Worm (Caenorhabditis elegans) whole organism, L3 larva: ENCODE data around the gene B0302.2.

ENCODE experiments used
- R02D3.7 ChIP-seq: fragments of 150-350 bp; optimal IDR thresholded peaks from 2 replicates; lab custom pipeline; 2014; ENCODE audit warnings: missing biosample characterization, missing genetic modification characterization
- ceh-82 ChIP-seq: fragments of 150-350 bp; optimal IDR thresholded peaks from 2 replicates; lab custom pipeline; 2014; ENCODE audit warnings: missing biosample characterization, missing genetic modification characterization
- ceh-9 ChIP-seq: sonication (generic microtip); optimal IDR thresholded peaks from 2 replicates; lab custom pipeline; 2018; ENCODE audit warnings: missing biosample characterization, missing genetic modification characterization
- egl-27 ChIP-seq: sonication (generic microtip); optimal IDR thresholded peaks from 4 replicates; lab custom pipeline; 2017; ENCODE audit warnings: missing biosample characterization, missing genetic modification reagents, missing genetic modification characterization
- mdl-1 ChIP-seq: fragments of 150-350 bp; optimal IDR thresholded peaks from 2 replicates; lab custom pipeline; 2014; ENCODE audit warnings: missing biosample characterization, missing genetic modification characterization
- nfya-1 ChIP-seq: sonication (generic microtip); optimal IDR thresholded peaks from 2 replicates; lab custom pipeline; 2017; ENCODE audit warnings: missing genetic modification characterization, mild to moderate bottlenecking, missing compliant biosample characterization, antibody characterized with exemption, moderate library complexity; ENCODE audit not compliant: insufficient read depth
- nhr-23 ChIP-seq: fragments of 150-350 bp; optimal IDR thresholded peaks from 2 replicates; lab custom pipeline; 2014; ENCODE audit warnings: missing biosample characterization, missing genetic modification reagents, missing genetic modification characterization
- nhr-237 ChIP-seq: fragments of 150-350 bp; optimal IDR thresholded peaks from 2 replicates; lab custom pipeline; 2014; ENCODE audit warnings: missing biosample characterization, missing genetic modification characterization
- nhr-43 ChIP-seq: sonication (generic microtip); optimal IDR thresholded peaks from 2 replicates; lab custom pipeline; 2016; ENCODE audit warnings: mild to moderate bottlenecking, missing genetic modification characterization, missing compliant biosample characterization; ENCODE audit not compliant: poor library complexity, severe bottlenecking
- nhr-77 ChIP-seq: fragments of 150-350 bp; optimal IDR thresholded peaks from 2 replicates; lab custom pipeline; 2014; ENCODE audit warnings: missing biosample characterization, missing genetic modification characterization
- pha-4 ChIP-seq: fragments of 150-350 bp; optimal IDR thresholded peaks from 2 replicates; lab custom pipeline; 2014; ENCODE audit warnings: missing biosample characterization, missing genetic modification reagents, missing genetic modification characterization
- pqm-1 ChIP-seq: fragments of 150-350 bp; optimal IDR thresholded peaks from 2 replicates; lab custom pipeline; 2017; ENCODE audit warnings: missing biosample characterization, missing genetic modification characterization, inconsistent platforms
- sea-2 ChIP-seq: fragments of 150-350 bp; sonication (generic microtip); optimal IDR thresholded peaks from 4 replicates; lab custom pipeline; 2014; ENCODE audit warnings: missing biosample characterization, missing genetic modification reagents, missing genetic modification characterization
- tbx-2 ChIP-seq: sonication (generic microtip); optimal IDR thresholded peaks from 2 replicates; lab custom pipeline; 2016; ENCODE audit warnings: mild to moderate bottlenecking, missing genetic modification characterization, missing compliant biosample characterization

- no peak for TF ChIP-seq ceh-82 (tag; lab: Kevin White, UChicago)
- no peak for TF ChIP-seq nfya-1 (tag; lab: Kevin White, UChicago)
- no peak for TF ChIP-seq nhr-237 (tag; lab: Kevin White, UChicago)
- TF ChIP-seq ceh-9 (tag; lab: Kevin White, UChicago), result no peak
- no peak for TF ChIP-seq nhr-43 (tag; lab: Kevin White, UChicago)
- no peak for TF ChIP-seq tbx-2 (tag; lab: Kevin White, UChicago)
- TF ChIP-seq nhr-77, result no peak
- TF ChIP-seq nhr-23 (tag; lab: Kevin White, UChicago), result no peak
- TF ChIP-seq egl-27 (tag; lab: Kevin White, UChicago), result no peak
- no peak for TF ChIP-seq R02D3.7 (tag; lab: Kevin White, UChicago)
- no peak for TF ChIP-seq mdl-1 (tag; lab: Kevin White, UChicago)
- no peak for TF ChIP-seq sea-2 (GFP tag; lab: Kevin White, UChicago)
- TF ChIP-seq pha-4 (tag; lab: Kevin White, UChicago), result peak; percentile 8
- no peak for TF ChIP-seq pqm-1 (tag; lab: Kevin White, UChicago)
These were observed 19.5 kb downstream of the B0302.2 start for ce11 chrX:17197824-17198223.
